Worm (Caenorhabditis elegans): Measurements from ENCODE around the gene str-116.

str-116 gene

DNA sequence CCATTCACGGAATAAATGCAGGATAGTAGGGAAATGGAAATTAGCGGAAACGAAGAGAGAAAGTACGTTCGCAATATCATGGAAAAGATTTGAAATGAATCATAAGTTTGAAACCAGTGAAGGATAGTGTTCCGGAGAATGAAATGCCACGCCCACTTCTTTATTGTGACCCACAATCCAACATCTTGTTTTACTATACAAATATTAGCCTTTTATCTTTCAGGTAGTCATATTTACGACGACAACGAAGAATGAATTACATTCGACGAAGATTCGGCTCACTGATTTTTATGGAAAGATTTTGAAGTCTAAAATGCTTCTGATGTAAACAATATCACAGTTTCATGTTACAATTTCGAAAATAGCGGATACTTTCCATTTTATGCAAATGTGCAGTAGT, 50.0 kb downstream of the str-116 start, which contains the start of gene cutl-18:
Gene cutl-18, minus strand, starts transcription at position 101 of the 400 bp plus-strand sequence.
- no peak for TF ChIP-seq mel-28 (tag; optimal IDR thresholded peaks at IDR 0.05; ENCODE audit: borderline replicate concordance)
- TF ChIP-seq ztf-25 (GFP tag; IDR thresholded peaks at IDR 0.05) = no peak
- no peak for TF ChIP-seq attf-6 (GFP tag; IDR thresholded peaks at IDR 0.05)
- TF ChIP-seq hmg-20 (GFP tag; IDR thresholded peaks at IDR 0.05) = no peak
- no peak for TF ChIP-seq F49E8.2 (tag; optimal IDR thresholded peaks at IDR 0.05; ENCODE audit: insufficient read depth)
- no peak for TF ChIP-seq rec-8 (tag; optimal IDR thresholded peaks at IDR 0.05)
- no peak for TF ChIP-seq madf-8 (GFP tag; conservative IDR thresholded peaks at IDR 0.05)
- no peak for TF ChIP-seq aptf-2 (GFP tag; conservative IDR thresholded peaks at IDR 0.05)
- no peak for TF ChIP-seq Y79H2A.3 (GFP tag; conservative IDR thresholded peaks at IDR 0.05)
- TF ChIP-seq C06A6.2 (GFP tag; conservative IDR thresholded peaks at IDR 0.05) = no peak
- no peak for TF ChIP-seq Y53F4B.3 (GFP tag; IDR thresholded peaks at IDR 0.05)
- TF ChIP-seq Y56A3A.18 (GFP tag; IDR thresholded peaks at IDR 0.05) = no peak
- TF ChIP-seq ceh-79 (tag; optimal IDR thresholded peaks at IDR 0.05) = no peak
- TF ChIP-seq ccch-3 (GFP tag; optimal IDR thresholded peaks at IDR 0.05) = no peak
- no peak for TF ChIP-seq F57C9.4 (tag; optimal IDR thresholded peaks at IDR 0.05)
- no peak for TF ChIP-seq pha-4 (tag; optimal IDR thresholded peaks at IDR 0.05)
- no peak for TF ChIP-seq aptf-3 (GFP tag; IDR thresholded peaks at IDR 0.05)
